Worm (Caenorhabditis elegans): ENCODE data around the gene C55C3.8.

DNA sequence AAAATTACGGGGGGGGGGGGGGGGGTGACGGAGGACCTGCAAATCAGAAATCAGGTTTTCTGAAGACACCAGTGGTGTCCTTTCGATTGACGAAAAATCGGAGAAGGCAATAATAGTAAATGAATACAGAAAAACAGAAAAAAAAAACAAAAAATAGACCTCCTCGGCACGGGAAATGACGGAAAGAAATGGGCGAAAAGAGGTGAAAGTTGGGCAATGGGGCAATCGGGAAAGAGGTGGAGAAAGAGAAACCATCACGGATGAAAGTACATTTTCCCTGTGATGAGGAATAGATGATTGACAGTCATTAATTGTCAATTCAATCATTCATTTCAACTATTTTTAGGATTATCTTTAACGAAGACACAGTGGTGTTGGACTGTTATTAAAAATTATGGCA is 13.1 kb downstream of the C55C3.8 start:
- no peak for TF ChIP-seq tab-1 (GFP tag; IDR thresholded peaks at IDR 0.05)
- TF ChIP-seq med-1 (GFP tag; optimal IDR thresholded peaks at IDR 0.05; ENCODE audit: insufficient read depth), result no peak
- TF ChIP-seq flt-1 (GFP tag; IDR thresholded peaks at IDR 0.05), result no peak
- no peak for TF ChIP-seq ref-1 (GFP tag; conservative IDR thresholded peaks at IDR 0.05)
